Worm (Caenorhabditis elegans): ENCODE measurements around the gene F13D12.10.
"Not testable (repeated sequence)": the region's sequence is repeated elsewhere in the genome, so short reads cannot be mapped to it uniquely, and the experiment has no call there.

Gene F13D12.10

ce11 chrII:11695161-11695944 lies 18.2 kb upstream of the F13D12.10 start, which contains the start of gene tars-1:
Gene tars-1 (minus strand): TSS chrII:11695657.
- not testable (repeated sequence) for TF ChIP-seq T22C8.4 (GFP tag; IDR thresholded peaks at IDR 0.05); ztf-29 (GFP tag; IDR thresholded peaks at IDR 0.05); ref-1 (GFP tag; conservative IDR thresholded peaks at IDR 0.05)

- TF ChIP-seq klf-2 (GFP tag; conservative IDR thresholded peaks at IDR 0.05) (no peak), cog-1 (tag; optimal IDR thresholded peaks at IDR 0.05) (no peak), T22C8.4 (GFP tag; IDR thresholded peaks at IDR 0.05) (no peak), ref-1 (GFP tag; conservative IDR thresholded peaks at IDR 0.05) (no peak), flt-1 (GFP tag; IDR thresholded peaks at IDR 0.05) (no peak), tab-1 (GFP tag; IDR thresholded peaks at IDR 0.05) (no peak), ztf-23 (GFP tag; IDR thresholded peaks at IDR 0.05) (no peak), ztf-29 (GFP tag; IDR thresholded peaks at IDR 0.05) (no peak), med-1 (GFP tag; optimal IDR thresholded peaks at IDR 0.05; ENCODE audit: insufficient read depth) (no peak)
Observed at ce11 chrII:11695945-11696270, 17.7 kb upstream of the F13D12.10 start, which contains the start of gene xpf-1. Gene xpf-1 (plus strand): TSS chrII:11696171.

ce11 chrII:11700200-11700599 lies 13.4 kb upstream of the F13D12.10 start, which contains the start of gene inos-1:
Gene inos-1 (minus strand): TSS chrII:11700300.
- TF ChIP-seq klf-2 (GFP tag; conservative IDR thresholded peaks at IDR 0.05) (no peak), ref-1 (GFP tag; conservative IDR thresholded peaks at IDR 0.05) (no peak), tab-1 (GFP tag; IDR thresholded peaks at IDR 0.05) (no peak), T22C8.4 (GFP tag; IDR thresholded peaks at IDR 0.05) (no peak), ztf-29 (GFP tag; IDR thresholded peaks at IDR 0.05) (no peak), med-1 (GFP tag; optimal IDR thresholded peaks at IDR 0.05; ENCODE audit: insufficient read depth) (no peak), ztf-23 (GFP tag; IDR thresholded peaks at IDR 0.05) (no peak), cog-1 (tag; optimal IDR thresholded peaks at IDR 0.05) (no peak), flt-1 (GFP tag; IDR thresholded peaks at IDR 0.05) (no peak)

ce11 chrII:11700635-11701034 lies 13.0 kb upstream of the F13D12.10 start:
- no peak for TF ChIP-seq klf-2 (GFP tag; conservative IDR thresholded peaks at IDR 0.05)

ce11 chrII:11705787-11706186 lies 7.8 kb upstream of the F13D12.10 start, which contains the start of gene VF13D12L.3:
Gene VF13D12L.3 (plus strand): TSS chrII:11706009.
- TF ChIP-seq klf-2 (GFP tag; conservative IDR thresholded peaks at IDR 0.05) (no peak), ztf-23 (GFP tag; IDR thresholded peaks at IDR 0.05) (no peak), ztf-29 (GFP tag; IDR thresholded peaks at IDR 0.05) (no peak)

- no peak for TF ChIP-seq ztf-29 (GFP tag; IDR thresholded peaks at IDR 0.05)
- TF ChIP-seq cog-1 (tag; optimal IDR thresholded peaks at IDR 0.05) = no peak
- TF ChIP-seq flt-1 (GFP tag; IDR thresholded peaks at IDR 0.05) = no peak
- no peak for TF ChIP-seq ztf-23 (GFP tag; IDR thresholded peaks at IDR 0.05)
- TF ChIP-seq tab-1 (GFP tag; IDR thresholded peaks at IDR 0.05) = no peak
- no peak for TF ChIP-seq ref-1 (GFP tag; conservative IDR thresholded peaks at IDR 0.05)
- no peak for TF ChIP-seq T22C8.4 (GFP tag; IDR thresholded peaks at IDR 0.05)
- no peak for TF ChIP-seq klf-2 (GFP tag; conservative IDR thresholded peaks at IDR 0.05)
- no peak for TF ChIP-seq med-1 (GFP tag; optimal IDR thresholded peaks at IDR 0.05; ENCODE audit: insufficient read depth)
Observed at ce11 chrII:11709464-11709863, 4.1 kb upstream of the F13D12.10 start, which contains the start of gene fcmt-1. Gene fcmt-1 (minus strand): TSS chrII:11709564.

- no peak for TF ChIP-seq cog-1 (tag; optimal IDR thresholded peaks at IDR 0.05)
- TF ChIP-seq ztf-23 (GFP tag; IDR thresholded peaks at IDR 0.05) = no peak
- TF ChIP-seq med-1 (GFP tag; optimal IDR thresholded peaks at IDR 0.05; ENCODE audit: insufficient read depth) = no peak
- no peak for TF ChIP-seq ztf-29 (GFP tag; IDR thresholded peaks at IDR 0.05)
- TF ChIP-seq T22C8.4 (GFP tag; IDR thresholded peaks at IDR 0.05) = no peak
- no peak for TF ChIP-seq flt-1 (GFP tag; IDR thresholded peaks at IDR 0.05)
- no peak for TF ChIP-seq klf-2 (GFP tag; conservative IDR thresholded peaks at IDR 0.05)
- no peak for TF ChIP-seq ref-1 (GFP tag; conservative IDR thresholded peaks at IDR 0.05)
- TF ChIP-seq tab-1 (GFP tag; IDR thresholded peaks at IDR 0.05) = no peak
Observed at ce11 chrII:11710771-11711170, 2.8 kb upstream of the F13D12.10 start.

- TF ChIP-seq T22C8.4 (GFP tag; IDR thresholded peaks at IDR 0.05) (no peak), ztf-29 (GFP tag; IDR thresholded peaks at IDR 0.05) (no peak), klf-2 (GFP tag; conservative IDR thresholded peaks at IDR 0.05) (no peak), tab-1 (GFP tag; IDR thresholded peaks at IDR 0.05) (no peak), flt-1 (GFP tag; IDR thresholded peaks at IDR 0.05) (no peak), ref-1 (GFP tag; conservative IDR thresholded peaks at IDR 0.05) (no peak), med-1 (GFP tag; optimal IDR thresholded peaks at IDR 0.05; ENCODE audit: insufficient read depth) (no peak), ztf-23 (GFP tag; IDR thresholded peaks at IDR 0.05) (no peak), cog-1 (tag; optimal IDR thresholded peaks at IDR 0.05) (no peak)
Observed at ce11 chrII:11714728-11715127, 1.1 kb downstream of the F13D12.10 start.

ce11 chrII:11719533-11719932 lies 5.9 kb downstream of the F13D12.10 start:
- TF ChIP-seq ztf-29 (GFP tag; IDR thresholded peaks at IDR 0.05) = no peak
- TF ChIP-seq cog-1 (tag; optimal IDR thresholded peaks at IDR 0.05) = no peak
- no peak for TF ChIP-seq flt-1 (GFP tag; IDR thresholded peaks at IDR 0.05)

ce11 chrII:11720102-11720501 lies 6.5 kb downstream of the F13D12.10 start, which contains the start of gene F13D12.3:
Gene F13D12.3 (plus strand): TSS chrII:11720402.
- TF ChIP-seq ztf-23 (GFP tag; IDR thresholded peaks at IDR 0.05) = no peak
- TF ChIP-seq ref-1 (GFP tag; conservative IDR thresholded peaks at IDR 0.05) = no peak
- no peak for TF ChIP-seq klf-2 (GFP tag; conservative IDR thresholded peaks at IDR 0.05)
